Fruit fly (Drosophila melanogaster): ENCODE results near the gene Eogt.

Eogt gene

dm6 chr2L:2426444-2427188 is 45.7 kb downstream of the Eogt start (continued):
- TF ChIP-seq CG9437 (GFP tag; optimal IDR thresholded peaks at IDR 0.05) (peak; percentile 5), mirr (GFP tag; optimal IDR thresholded peaks at IDR 0.05) (no peak), CG2202 (tag; optimal IDR thresholded peaks at IDR 0.05) (no peak), croc (GFP tag; conservative IDR thresholded peaks at IDR 0.05) (0 out of 3 replicates have a peak, but pooled peaks have one; percentile 25), ssp (GFP tag; IDR thresholded peaks at IDR 0.05) (0 out of 2 replicates have a peak, but pooled peaks have one; percentile 14), CG5180 (GFP tag; optimal IDR thresholded peaks at IDR 0.05) (no peak), unpg (GFP tag; optimal IDR thresholded peaks at IDR 0.05) (peak; percentile 71), btn (GFP tag; optimal IDR thresholded peaks at IDR 0.05) (no peak), pita (GFP tag; optimal IDR thresholded peaks at IDR 0.05) (no peak), CG9932 (GFP tag; IDR thresholded peaks at IDR 0.05) (no peak), Lim3 (GFP tag; IDR thresholded peaks at IDR 0.05) (no peak), ac (GFP tag; optimal IDR thresholded peaks at IDR 0.05) (no peak), lbe (GFP tag; optimal IDR thresholded peaks at IDR 0.05) (no peak), ttk (GFP tag; IDR thresholded peaks at IDR 0.05) (peak; percentile 69), lov (optimal IDR thresholded peaks at IDR 0.05) (no peak), lov (GFP tag; IDR thresholded peaks at IDR 0.05) (no peak), Lhr (GFP tag; optimal IDR thresholded peaks at IDR 0.05) (no peak), sc (optimal IDR thresholded peaks at IDR 0.05) (no peak), sc (GFP tag; optimal IDR thresholded peaks at IDR 0.05) (peak; percentile 25), CG18764 (GFP tag; optimal IDR thresholded peaks at IDR 0.05) (peak; percentile 16), Dek (tag; optimal IDR thresholded peaks at IDR 0.05) (no peak), ken (GFP tag; IDR thresholded peaks at IDR 0.05) (peak; percentile 64; the same call in 2 of the 3 replicates), YL-1 (GFP tag; optimal IDR thresholded peaks at IDR 0.05) (no peak), CG8281 (tag; optimal IDR thresholded peaks at IDR 0.05) (no peak), CG7987 (GFP tag; optimal IDR thresholded peaks at IDR 0.05) (no peak), CG6254 (GFP tag; optimal IDR thresholded peaks at IDR 0.05) (no peak), sens (GFP tag) (peak; percentile 89), ftz-f1 (GFP tag; optimal IDR thresholded peaks at IDR 0.05) (no peak), Med (GFP tag) (peak; percentile 80), CG3847 (GFP tag; IDR thresholded peaks at IDR 0.05) (peak; percentile 29; the same call in 1 of the 2 replicates), exex (tag; optimal IDR thresholded peaks at IDR 0.05) (no peak), cato (GFP tag; optimal IDR thresholded peaks at IDR 0.05; ENCODE audit: borderline replicate concordance) (peak; percentile 41), jing (GFP tag; optimal IDR thresholded peaks at IDR 0.05) (peak; percentile 31), klu (GFP tag; IDR thresholded peaks at IDR 0.05) (no peak), CG2875 (GFP tag; optimal IDR thresholded peaks at IDR 0.05) (peak; percentile 38), CG14667 (GFP tag; IDR thresholded peaks at IDR 0.05) (peak; percentile 34; the same call in 1 of the 2 replicates), Optix (GFP tag; IDR thresholded peaks at IDR 0.05) (no peak; the same call in 2 of the 3 replicates), CG18011 (GFP tag; optimal IDR thresholded peaks at IDR 0.05) (no peak), CkIIα-i1 (GFP tag; IDR thresholded peaks at IDR 0.05) (no peak), tgo (GFP tag; IDR thresholded peaks at IDR 0.05) (peak; percentile 34; the same call in 2 of the 3 replicates), tin (GFP tag; optimal IDR thresholded peaks at IDR 0.05) (peak; percentile 23), zen2 (GFP tag; IDR thresholded peaks at IDR 0.05; ENCODE audit: partially characterized antibody) (no peak), aop (GFP tag; IDR thresholded peaks at IDR 0.05) (no peak), CG17612 (GFP tag; IDR thresholded peaks at IDR 0.05) (no peak), BEAF-32 (GFP tag; optimal IDR thresholded peaks at IDR 0.05) (no peak), HLHmδ (GFP tag; optimal IDR thresholded peaks at IDR 0.05) (no peak), da (GFP tag; optimal IDR thresholded peaks at IDR 0.05) (no peak), Dfd (GFP tag; optimal IDR thresholded peaks at IDR 0.05) (no peak), Meics (GFP tag; optimal IDR thresholded peaks at IDR 0.05) (peak; percentile 39), Hmx (GFP tag; optimal IDR thresholded peaks at IDR 0.05) (no peak)

Measured in whole organism, embryonic.